Fruit fly (Drosophila melanogaster): ENCODE results near the gene Cnx99A.

DNA sequence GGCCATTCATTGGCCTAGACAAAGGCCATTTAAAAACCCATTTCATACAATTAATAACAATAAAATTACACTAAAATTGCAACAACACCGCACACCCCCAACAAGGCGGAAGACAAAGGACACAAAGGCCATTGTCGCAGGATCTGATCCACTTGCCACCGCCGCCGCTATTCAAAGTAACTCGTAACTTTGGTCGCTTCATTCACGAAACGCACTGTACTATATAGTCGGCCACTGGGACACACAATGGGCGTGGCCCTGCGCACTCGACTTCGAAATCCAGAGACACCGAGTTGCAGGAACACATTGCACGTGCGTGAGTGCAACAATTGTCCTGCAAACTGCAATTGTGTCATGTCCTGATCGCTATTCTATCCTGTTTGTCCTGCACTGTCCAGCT, 26.0 kb downstream of the Cnx99A start:
- TF ChIP-seq Hr83 (GFP tag; optimal IDR thresholded peaks at IDR 0.05; ENCODE audit: poor library complexity, severe bottlenecking) (no peak), Sp1 (GFP tag; optimal IDR thresholded peaks at IDR 0.05) (no peak), Hnf4 (GFP tag; optimal IDR thresholded peaks at IDR 0.05) (no peak), pan (optimal IDR thresholded peaks at IDR 0.05) (no peak), foxo (GFP tag; optimal IDR thresholded peaks at IDR 0.05) (no peak), h (GFP tag; optimal IDR thresholded peaks at IDR 0.05) (no peak), jim (GFP tag; optimal IDR thresholded peaks at IDR 0.05) (no peak), dmrt93B (GFP tag; optimal IDR thresholded peaks at IDR 0.05) (no peak)

Measured in whole organism, wandering third instar larva.